Fruit fly (Drosophila melanogaster) whole organism, adult: ENCODE data around the gene Tango5.

ENCODE experiments used
- CG7101 ChIP-seq: fragments of 200-800 bp; sonication (Bioruptor generic); optimal IDR thresholded peaks from 2 replicates; lab custom pipeline; 2018; ENCODE audit warnings: missing biosample characterization, mild to moderate bottlenecking, missing genetic modification characterization, moderate library complexity
- kay ChIP-seq: fragments of 200-800 bp; sonication (Bioruptor generic); peaks from one replicate; lab custom pipeline; 2016; ENCODE audit warnings: missing biosample characterization, missing genetic modification characterization, borderline replicate concordance
- ovo ChIP-seq: fragments of 200-800 bp; sonication (Bioruptor generic); optimal IDR thresholded peaks from 2 replicates; lab custom pipeline; 2016; ENCODE audit warnings: missing biosample characterization, missing genetic modification characterization

- no peak for TF ChIP-seq CG7101 (tag; lab: Kevin White, UChicago)
- peak; percentile 81 for TF ChIP-seq kay
- no peak for TF ChIP-seq ovo (GFP tag; lab: Kevin White, UChicago)
These were observed 19.3 kb upstream of the Tango5 start for dm6 chrX:10783374-10784064.
